Worm (Caenorhabditis elegans) whole organism, L4/young adult: Measurements from ENCODE around the gene cut-1.

Source experiments
- W03F9.2 ChIP-seq: fragments of 150-350 bp; optimal IDR thresholded peaks from 2 replicates; lab custom pipeline; 2014; ENCODE audit warnings: missing biosample characterization, missing genetic modification characterization
- him-1 ChIP-seq: sonication (generic microtip); optimal IDR thresholded peaks from 2 replicates; lab custom pipeline; 2016; ENCODE audit warnings: missing genotype, missing genetic modification reagents, missing genetic modification characterization, missing compliant biosample characterization

- TF ChIP-seq W03F9.2 (tag; lab: Kevin White, UChicago) (no peak), him-1 (tag; lab: Kevin White, UChicago) (no peak)
Observed at ce11 chrII:11319591-11319990, 50.7 kb downstream of the cut-1 start, which contains the start of gene nlp-51.
